Worm (Caenorhabditis elegans) whole organism, mixed stage, embryonic: ENCODE measurements around the gene srx-130.

Experiments
- ceh-39 ChIP-seq: fragments of 150-350 bp; optimal IDR thresholded peaks from 2 replicates; lab custom pipeline; 2014; ENCODE audit warnings: missing biosample characterization, missing genetic modification characterization
- drap-1 ChIP-seq: fragments of 200-800 bp; sonication (Bioruptor generic); optimal IDR thresholded peaks from 3 replicates; lab custom pipeline; 2018; ENCODE audit warnings: mild to moderate bottlenecking, missing genetic modification characterization, missing compliant biosample characterization
- nhr-76 ChIP-seq: sonication (generic microtip); optimal IDR thresholded peaks from 2 replicates; lab custom pipeline; 2017; ENCODE audit warnings: missing biosample characterization, missing genetic modification characterization
- snpc-4 ChIP-seq: fragments of 150-350 bp; optimal IDR thresholded peaks from 2 replicates; lab custom pipeline; 2014; ENCODE audit warnings: missing biosample characterization, missing genetic modification characterization
- unc-39 ChIP-seq: fragments of 150-350 bp; optimal IDR thresholded peaks from 2 replicates; lab custom pipeline; 2014; ENCODE audit warnings: missing biosample characterization, missing genetic modification characterization

DNA sequence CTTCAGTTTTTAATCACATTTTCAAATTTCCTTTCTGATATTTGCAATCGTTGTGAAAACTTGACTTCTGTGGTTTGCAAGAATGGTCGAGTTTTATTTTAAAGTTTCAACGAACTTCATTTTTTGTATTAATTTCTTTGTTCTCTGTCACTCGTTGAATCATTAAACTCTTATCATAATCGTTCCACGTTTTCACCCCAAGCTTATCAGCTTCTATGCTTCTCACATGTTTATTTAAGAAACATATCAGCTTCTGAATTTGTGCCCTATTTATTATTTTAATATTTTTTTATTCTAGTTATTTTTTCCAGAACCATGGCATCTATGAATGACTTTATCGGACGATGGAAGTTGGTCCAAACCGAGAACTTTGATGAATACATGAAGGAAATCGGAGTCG is 36.0 kb downstream of the srx-130 start, which contains the start of gene lbp-7:
- TF ChIP-seq drap-1 (GFP tag; lab: Kevin White, UChicago): no peak
- TF ChIP-seq nhr-76 (tag; lab: Kevin White, UChicago): no peak
- TF ChIP-seq snpc-4: no peak
- TF ChIP-seq ceh-39 (tag; lab: Kevin White, UChicago): no peak
- TF ChIP-seq unc-39 (tag; lab: Kevin White, UChicago): no peak
